Worm (Caenorhabditis elegans): ENCODE results near the gene nhr-71.

ce11 chrX:13702923-13703322 is 44.2 kb upstream of the nhr-71 start:
- no peak for TF ChIP-seq him-1 (tag; optimal IDR thresholded peaks at IDR 0.05)
- no peak for TF ChIP-seq W03F9.2 (tag; optimal IDR thresholded peaks at IDR 0.05)
- no peak for TF ChIP-seq dao-5 (tag; optimal IDR thresholded peaks at IDR 0.05)

All from whole organism, L4/young adult.